Fruit fly (Drosophila melanogaster): ENCODE results near the gene CG4592.

CG4592 gene

dm6 chr2L:9911783-9912182, 9.7 kb upstream of the CG4592 start:
- TF ChIP-seq CG12299 (tag; optimal IDR thresholded peaks at IDR 0.05) (no peak), CG17385 (GFP tag; optimal IDR thresholded peaks at IDR 0.05) (no peak), CG7786 (GFP tag; optimal IDR thresholded peaks at IDR 0.05) (no peak), repo (GFP tag; optimal IDR thresholded peaks at IDR 0.05) (no peak), CG6654 (GFP tag; optimal IDR thresholded peaks at IDR 0.05) (no peak), CG4820 (GFP tag; optimal IDR thresholded peaks at IDR 0.05) (no peak), CG6683 (GFP tag; optimal IDR thresholded peaks at IDR 0.05) (no peak), CG32532 (GFP tag; IDR thresholded peaks at IDR 0.05) (peak; percentile 15; the same call in 1 of the 2 replicates), CG7372 (GFP tag; IDR thresholded peaks at IDR 0.05) (no peak), ci (GFP tag; IDR thresholded peaks at IDR 0.05) (peak; percentile 73; the same call in 2 of the 3 replicates), aop (GFP tag; IDR thresholded peaks at IDR 0.05) (no peak), CG31388 (GFP tag; optimal IDR thresholded peaks at IDR 0.05) (no peak), CG34422 (GFP tag; IDR thresholded peaks at IDR 0.05) (peak; percentile 62; the same call in 1 of the 3 replicates), CG8478 (optimal IDR thresholded peaks at IDR 0.05) (no peak), hbn (GFP tag; IDR thresholded peaks at IDR 0.05; ENCODE audit: partially characterized antibody) (no peak), B-H1 (GFP tag; IDR thresholded peaks at IDR 0.05) (no peak), sens-2 (GFP tag; IDR thresholded peaks at IDR 0.05) (no peak), hb (GFP tag; IDR thresholded peaks at IDR 0.05; ENCODE audit: partially characterized antibody) (no peak), CG9797 (GFP tag; optimal IDR thresholded peaks at IDR 0.05) (no peak), BtbVII (GFP tag; optimal IDR thresholded peaks at IDR 0.05) (no peak), ems (GFP tag; optimal IDR thresholded peaks at IDR 0.05) (peak; percentile 9), jing (GFP tag; optimal IDR thresholded peaks at IDR 0.05) (no peak), CG17568 (GFP tag; optimal IDR thresholded peaks at IDR 0.05) (no peak), Blimp-1 (GFP tag; optimal IDR thresholded peaks at IDR 0.05) (no peak), CG17612 (GFP tag; IDR thresholded peaks at IDR 0.05) (no peak), danr (GFP tag; IDR thresholded peaks at IDR 0.05) (peak; percentile 40; the same call in 1 of the 2 replicates), CoRest (tag; optimal IDR thresholded peaks at IDR 0.05) (no peak), CG7928 (GFP tag; optimal IDR thresholded peaks at IDR 0.05) (no peak), bigmax (GFP tag; optimal IDR thresholded peaks at IDR 0.05) (no peak), sqz (GFP tag; optimal IDR thresholded peaks at IDR 0.05) (no peak), CG4854 (GFP tag; optimal IDR thresholded peaks at IDR 0.05) (no peak), eyg (GFP tag; optimal IDR thresholded peaks at IDR 0.05) (peak; percentile 0), CG10209 (GFP tag; optimal IDR thresholded peaks at IDR 0.05) (no peak), Lpt (GFP tag; optimal IDR thresholded peaks at IDR 0.05) (no peak), pum (GFP tag; optimal IDR thresholded peaks at IDR 0.05) (no peak), CG2120 (GFP tag; optimal IDR thresholded peaks at IDR 0.05) (peak; percentile 42), CG6254 (GFP tag; optimal IDR thresholded peaks at IDR 0.05) (no peak), btn (GFP tag; optimal IDR thresholded peaks at IDR 0.05) (no peak), disco-r (GFP tag; optimal IDR thresholded peaks at IDR 0.05) (no peak), prd (optimal IDR thresholded peaks at IDR 0.05) (no peak), prd (GFP tag; IDR thresholded peaks at IDR 0.05) (0 out of 3 replicates have a peak, but pooled peaks have one; percentile 13), otp (GFP tag; IDR thresholded peaks at IDR 0.05) (no peak), crol (GFP tag; IDR thresholded peaks at IDR 0.05) (peak; percentile 28; the same call in 1 of the 2 replicates), CG2712 (tag; optimal IDR thresholded peaks at IDR 0.05) (no peak), CG9437 (GFP tag; optimal IDR thresholded peaks at IDR 0.05) (no peak), CG1024 (GFP tag; IDR thresholded peaks at IDR 0.05) (no peak), gro (GFP tag; optimal IDR thresholded peaks at IDR 0.05) (no peak), sisA (GFP tag; IDR thresholded peaks at IDR 0.05) (peak; percentile 36; the same call in 1 of the 2 replicates), toy (GFP tag; IDR thresholded peaks at IDR 0.05) (no peak), pb (GFP tag; optimal IDR thresholded peaks at IDR 0.05) (no peak), Ptx1 (GFP tag; IDR thresholded peaks at IDR 0.05) (peak; percentile 50), CG6791 (GFP tag; IDR thresholded peaks at IDR 0.05; ENCODE audit: partially characterized antibody) (no peak), gsb (GFP tag; IDR thresholded peaks at IDR 0.05) (no peak)
